Worm (Caenorhabditis elegans) whole organism, L2 larva: ENCODE measurements around the gene dct-11.
A peak's percentile ranks its signal among the peaks of the same experiment; 100 is the strongest.

Experiments
- C34F6.9 ChIP-seq: fragments of 150-350 bp; optimal IDR thresholded peaks from 2 replicates; lab custom pipeline; 2014; ENCODE audit warnings: missing biosample characterization, missing genetic modification characterization
- F13H6.1 ChIP-seq: sonication (generic microtip); optimal IDR thresholded peaks from 2 replicates; lab custom pipeline; 2016; ENCODE audit warnings: missing genetic modification characterization, missing compliant biosample characterization
- R02D3.7 ChIP-seq: fragments of 150-350 bp; optimal IDR thresholded peaks from 2 replicates; lab custom pipeline; 2014; ENCODE audit warnings: missing biosample characterization, missing genetic modification characterization
- Y55F3AM.14 ChIP-seq: fragments of 200-800 bp; sonication (Bioruptor generic); optimal IDR thresholded peaks from 2 replicates; lab custom pipeline; 2018; ENCODE audit warnings: mild to moderate bottlenecking, missing genetic modification characterization, missing compliant biosample characterization
- alr-1 ChIP-seq: fragments of 150-350 bp; optimal IDR thresholded peaks from 2 replicates; lab custom pipeline; 2014; ENCODE audit warnings: missing biosample characterization, missing genetic modification characterization
- aly-2 ChIP-seq: fragments of 150-350 bp; optimal IDR thresholded peaks from 2 replicates; lab custom pipeline; 2014; ENCODE audit warnings: missing biosample characterization, missing genetic modification characterization
- ama-1 ChIP-seq: fragments of 150-350 bp; optimal IDR thresholded peaks from 2 replicates; lab custom pipeline; 2018; ENCODE audit warnings: inconsistent platforms
- blmp-1 ChIP-seq: sonication (generic microtip); optimal IDR thresholded peaks from 2 replicates; lab custom pipeline; 2017; ENCODE audit warnings: missing genetic modification characterization, mild to moderate bottlenecking, missing compliant biosample characterization, antibody characterized with exemption, moderate library complexity; ENCODE audit not compliant: insufficient read depth
- ceh-16 ChIP-seq: fragments of 150-350 bp; optimal IDR thresholded peaks from 2 replicates; lab custom pipeline; 2014; ENCODE audit warnings: missing biosample characterization, missing genetic modification characterization
- crh-2 ChIP-seq: sonication (generic microtip); optimal IDR thresholded peaks from 2 replicates; lab custom pipeline; 2017; ENCODE audit warnings: missing biosample characterization, missing genetic modification characterization
- dmd-4 ChIP-seq: sonication (generic microtip); optimal IDR thresholded peaks from 2 replicates; lab custom pipeline; 2017; ENCODE audit warnings: missing biosample characterization, missing genetic modification characterization
- egl-27 ChIP-seq: sonication (generic microtip); optimal IDR thresholded peaks from 3 replicates; lab custom pipeline; 2017; ENCODE audit warnings: missing biosample characterization, missing genetic modification reagents, missing genetic modification characterization
- elt-3 ChIP-seq: sonication (generic microtip); optimal IDR thresholded peaks from 2 replicates; lab custom pipeline; 2017; ENCODE audit warnings: missing biosample characterization, missing genetic modification characterization
- fos-1 ChIP-seq: fragments of 150-350 bp; optimal IDR thresholded peaks from 2 replicates; lab custom pipeline; 2014; ENCODE audit warnings: missing biosample characterization, missing genetic modification characterization
- gmeb-1 ChIP-seq: fragments of 150-350 bp; optimal IDR thresholded peaks from 2 replicates; lab custom pipeline; 2014; ENCODE audit warnings: missing biosample characterization, missing genetic modification characterization
- lin-11 ChIP-seq: fragments of 150-350 bp; sonication (generic microtip); optimal IDR thresholded peaks from 2 replicates; lab custom pipeline; 2014; ENCODE audit warnings: missing biosample characterization, missing genetic modification characterization, inconsistent platforms, mixed read lengths
- lin-13 ChIP-seq: fragments of 150-350 bp; optimal IDR thresholded peaks from 2 replicates; lab custom pipeline; 2014; ENCODE audit warnings: missing biosample characterization, missing genetic modification reagents, missing genetic modification characterization
- lsy-2 ChIP-seq, 2 experiments: fragments of 150-350 bp in 1 of 2; sonication (generic microtip) in 1 of 2; optimal IDR thresholded peaks; 2 replicates each; lab custom pipeline; 2014 to 2017; ENCODE audit warnings: missing biosample characterization in 2 of 2, missing genetic modification characterization in 2 of 2
- mab-5 ChIP-seq: fragments of 150-350 bp; optimal IDR thresholded peaks from 2 replicates; lab custom pipeline; 2014; ENCODE audit warnings: missing biosample characterization, missing genetic modification characterization
- mbf-1 ChIP-seq: sonication (generic microtip); optimal IDR thresholded peaks from 2 replicates; lab custom pipeline; 2017; ENCODE audit warnings: missing biosample characterization, missing genetic modification characterization
- mdl-1 ChIP-seq, 2 experiments: fragments of 150-350 bp in 1 of 2; sonication (generic microtip) in 1 of 2; optimal IDR thresholded peaks; 2 replicates each; lab custom pipeline; 2017; ENCODE audit warnings: missing biosample characterization in 2 of 2, missing genetic modification characterization in 2 of 2
- nhr-10 ChIP-seq: sonication (generic microtip); optimal IDR thresholded peaks from 2 replicates; lab custom pipeline; 2017; ENCODE audit warnings: missing biosample characterization, missing genetic modification characterization
- nhr-11 ChIP-seq: fragments of 150-350 bp; optimal IDR thresholded peaks from 2 replicates; lab custom pipeline; 2014; ENCODE audit warnings: missing biosample characterization, missing genetic modification characterization
- nhr-12 ChIP-seq: fragments of 150-350 bp; optimal IDR thresholded peaks from 2 replicates; lab custom pipeline; 2014; ENCODE audit warnings: missing biosample characterization, missing genetic modification characterization
- nhr-129 ChIP-seq: fragments of 150-350 bp; optimal IDR thresholded peaks from 2 replicates; lab custom pipeline; 2014; ENCODE audit warnings: missing biosample characterization, missing genetic modification characterization
- nhr-23 ChIP-seq: fragments of 150-350 bp; optimal IDR thresholded peaks from 2 replicates; lab custom pipeline; 2014; ENCODE audit warnings: missing biosample characterization, missing genetic modification reagents, missing genetic modification characterization
- nhr-25 ChIP-seq: fragments of 150-350 bp; sonication (generic microtip); optimal IDR thresholded peaks from 3 replicates; lab custom pipeline; 2014; ENCODE audit warnings: missing biosample characterization, missing genetic modification characterization
- nhr-6 ChIP-seq: fragments of 150-350 bp; optimal IDR thresholded peaks from 2 replicates; lab custom pipeline; 2014; ENCODE audit warnings: missing biosample characterization, missing genetic modification characterization
- nhr-77 ChIP-seq: fragments of 150-350 bp; optimal IDR thresholded peaks from 2 replicates; lab custom pipeline; 2014; ENCODE audit warnings: missing biosample characterization, missing genetic modification characterization
- peb-1 ChIP-seq: fragments of 150-350 bp; optimal IDR thresholded peaks from 2 replicates; lab custom pipeline; 2014; ENCODE audit warnings: missing biosample characterization, missing genetic modification characterization
- sem-4 ChIP-seq: fragments of 150-350 bp; optimal IDR thresholded peaks from 2 replicates; lab custom pipeline; 2014; ENCODE audit warnings: missing biosample characterization, missing genetic modification reagents, missing genetic modification characterization
- skn-1 ChIP-seq: sonication (generic microtip); optimal IDR thresholded peaks from 2 replicates; lab custom pipeline; 2017; ENCODE audit warnings: missing biosample characterization, missing genetic modification characterization
- sma-3 ChIP-seq: sonication (generic microtip); optimal IDR thresholded peaks from 2 replicates; lab custom pipeline; 2016; ENCODE audit warnings: missing genetic modification reagents, missing genetic modification characterization, missing compliant biosample characterization
- sma-9 ChIP-seq, 2 experiments: fragments of 150-350 bp in 1 of 2; sonication (generic microtip) in 1 of 2; optimal IDR thresholded peaks; 2 replicates each; lab custom pipeline; 2014 to 2016; ENCODE audit warnings: missing genetic modification characterization in 2 of 2, mild to moderate bottlenecking in 1 of 2, missing biosample characterization in 1 of 2, missing compliant biosample characterization in 1 of 2, missing genetic modification reagents in 1 of 2, moderate library complexity in 1 of 2
- snpc-4 ChIP-seq: fragments of 150-350 bp; optimal IDR thresholded peaks from 2 replicates; lab custom pipeline; 2014; ENCODE audit warnings: missing biosample characterization, missing genetic modification characterization
- unc-55 ChIP-seq: fragments of 150-350 bp; sonication (generic microtip); optimal IDR thresholded peaks from 3 replicates; lab custom pipeline; 2014; ENCODE audit warnings: missing biosample characterization, missing genetic modification reagents, missing genetic modification characterization
- unc-62 ChIP-seq: fragments of 150-350 bp; optimal IDR thresholded peaks from 2 replicates; lab custom pipeline; 2014; ENCODE audit warnings: missing biosample characterization, missing genetic modification reagents, missing genetic modification characterization
- zag-1 ChIP-seq: fragments of 150-350 bp; optimal IDR thresholded peaks from 2 replicates; lab custom pipeline; 2014; ENCODE audit warnings: missing biosample characterization, missing genetic modification characterization
- ztf-1 ChIP-seq: fragments of 200-800 bp; sonication (Bioruptor generic); conservative IDR thresholded peaks from 2 replicates; pipeline ENCODE4 v1.3.6; 2022; ENCODE audit warnings: missing genetic modification characterization, missing compliant biosample characterization
- ztf-11 ChIP-seq: sonication (generic microtip); optimal IDR thresholded peaks from 2 replicates; lab custom pipeline; 2017; ENCODE audit warnings: missing biosample characterization, missing genetic modification characterization

Gene dct-11

DNA sequence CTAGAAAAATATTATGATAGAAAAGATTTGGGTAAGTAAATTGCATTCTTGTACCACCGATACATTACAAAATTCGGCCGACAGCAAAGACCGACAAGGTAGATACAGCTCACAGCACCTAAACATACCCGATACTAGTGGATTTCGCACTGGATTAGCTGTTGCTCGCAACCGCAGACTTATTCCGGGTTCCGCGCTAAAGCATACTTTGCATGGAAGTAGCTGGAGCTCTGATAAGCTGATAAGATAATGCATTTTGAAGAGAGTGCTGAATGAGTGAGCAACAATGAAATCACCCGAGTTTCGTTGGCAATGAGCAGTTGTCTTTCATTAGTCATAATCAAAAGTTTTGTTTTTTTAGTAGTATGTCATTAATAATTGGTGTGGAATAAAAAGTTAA is 10.9 kb upstream of the dct-11 start:
- TF ChIP-seq lin-13 (GFP tag; lab: Kevin White, UChicago): no peak
- TF ChIP-seq sma-9 (GFP tag; optimal IDR thresholded peaks at IDR 0.05; lab: Kevin White, UChicago): no peak
- TF ChIP-seq sma-9 (tag; optimal IDR thresholded peaks at IDR 0.05; lab: Kevin White, UChicago): no peak
- no peak for TF ChIP-seq ceh-16 (tag; lab: Kevin White, UChicago)
- no peak for TF ChIP-seq nhr-23
- no peak for TF ChIP-seq mbf-1 (tag; lab: Kevin White, UChicago)
- peak; percentile 80 for TF ChIP-seq snpc-4 (tag; lab: Kevin White, UChicago)
- TF ChIP-seq F13H6.1 (tag; lab: Kevin White, UChicago): no peak
- no peak for TF ChIP-seq fos-1 (tag; lab: Kevin White, UChicago)

DNA sequence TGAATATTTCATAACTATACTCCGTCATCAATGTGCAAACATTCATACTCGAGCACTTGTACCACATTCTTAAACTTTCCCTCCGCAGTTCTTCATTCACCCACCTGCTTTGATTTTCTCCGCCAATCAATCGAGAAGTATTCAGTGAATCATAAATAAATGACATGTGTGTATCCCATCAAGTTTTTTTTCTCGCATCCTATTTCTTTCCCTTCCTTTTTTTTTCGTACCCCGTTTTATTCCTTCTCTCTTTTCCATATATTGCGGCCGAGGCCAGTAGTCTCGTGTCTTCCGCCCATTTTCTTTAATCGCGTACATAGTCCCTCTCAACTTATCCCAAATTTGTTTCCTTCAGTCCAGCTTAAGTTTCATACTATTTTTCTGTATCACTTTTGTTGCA is 9.1 kb upstream of the dct-11 start, which contains the start of gene atat-2:
Gene atat-2, plus strand, starts transcription at position 398 of the 400 bp plus-strand sequence.
- TF ChIP-seq nhr-129 (tag; lab: Kevin White, UChicago) (peak; percentile 22), sma-9 (GFP tag; optimal IDR thresholded peaks at IDR 0.05; lab: Kevin White, UChicago) (peak; percentile 18), sma-9 (tag; optimal IDR thresholded peaks at IDR 0.05; lab: Kevin White, UChicago) (no peak), gmeb-1 (no peak), blmp-1 (tag; lab: Kevin White, UChicago) (peak; percentile 29)
- TF ChIP-seq, all 48 proteins: peak for 3

DNA sequence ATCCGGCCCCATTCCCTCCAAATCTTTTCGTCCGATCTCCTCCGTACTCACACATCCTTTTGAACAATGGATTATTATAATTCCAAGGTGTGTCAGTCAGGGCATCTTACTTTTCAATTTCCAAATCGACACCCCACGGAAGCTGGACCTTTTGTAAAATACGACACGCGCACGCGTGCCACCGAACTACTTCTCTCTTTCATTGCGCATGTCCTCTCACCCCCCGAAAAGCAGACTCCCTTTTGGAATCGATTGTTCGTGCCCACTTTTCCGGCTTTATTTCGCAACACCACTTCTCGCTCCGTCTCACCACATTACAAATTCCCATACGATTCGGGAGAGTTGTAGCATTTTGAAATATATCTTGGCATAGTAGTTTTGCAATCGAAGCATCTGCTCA is 7.7 kb upstream of the dct-11 start:
- TF ChIP-seq nhr-25 (no peak), sma-9 (GFP tag; optimal IDR thresholded peaks at IDR 0.05; lab: Kevin White, UChicago) (peak; percentile 23), sma-9 (tag; optimal IDR thresholded peaks at IDR 0.05; lab: Kevin White, UChicago) (no peak), mdl-1 (tag; optimal IDR thresholded peaks at IDR 0.05; lab: Kevin White, UChicago) (peak in 1 of 2 experiments; percentile 14), zag-1 (tag; lab: Kevin White, UChicago) (peak; percentile 1), nhr-12 (tag; lab: Kevin White, UChicago) (no peak), sem-4 (tag; lab: Kevin White, UChicago) (peak; percentile 20), unc-55 (GFP tag; lab: Kevin White, UChicago) (peak; percentile 84), F13H6.1 (tag; lab: Kevin White, UChicago) (no peak), snpc-4 (tag; lab: Kevin White, UChicago) (peak; percentile 1), blmp-1 (tag; lab: Kevin White, UChicago) (no peak), nhr-129 (tag; lab: Kevin White, UChicago) (peak; percentile 23), C34F6.9 (tag; lab: Kevin White, UChicago) (peak; percentile 61), lsy-2 (tag; optimal IDR thresholded peaks at IDR 0.05; lab: Kevin White, UChicago) (peak; percentile 30 to 56), nhr-23 (no peak)

DNA sequence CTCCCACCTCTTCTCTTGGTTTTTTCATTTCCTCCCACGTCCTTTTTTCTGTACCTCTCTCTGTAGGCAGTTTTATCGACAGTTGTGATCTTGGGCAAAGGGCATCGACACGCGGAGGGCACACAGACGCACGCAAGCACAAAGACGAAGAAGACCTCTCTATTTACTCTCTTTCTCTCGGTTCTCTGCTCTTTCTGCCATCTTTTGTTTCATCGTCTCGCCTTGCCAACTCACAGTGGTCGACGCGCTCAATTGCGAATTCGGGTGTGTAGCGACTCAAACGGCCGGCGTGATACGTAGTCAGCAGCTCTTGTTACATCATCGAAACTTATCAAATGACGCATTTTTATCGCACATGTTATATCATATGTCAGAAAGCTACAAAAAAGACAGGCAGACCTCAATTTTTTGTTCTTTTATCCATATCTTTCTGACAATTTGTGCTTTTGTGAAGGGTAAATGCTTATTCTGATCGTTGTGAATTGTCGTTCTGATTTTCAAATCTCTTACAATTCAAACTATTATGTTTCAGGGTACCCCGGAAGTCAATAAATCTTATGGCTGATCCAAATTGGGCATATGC is 1.6 kb upstream of the dct-11 start, which contains the start of gene puf-9:
Gene puf-9, plus strand, starts transcription at position 533 of the 583 bp plus-strand sequence.
- TF ChIP-seq ztf-11 (tag; lab: Kevin White, UChicago) (peak; percentile 83), R02D3.7 (tag; lab: Kevin White, UChicago) (peak; percentile 70), lin-13 (GFP tag; lab: Kevin White, UChicago) (peak; percentile 99), blmp-1 (tag; lab: Kevin White, UChicago) (peak; percentile 95), crh-2 (peak; percentile 100), nhr-23 (no peak), gmeb-1 (peak; percentile 96), nhr-77 (tag; lab: Kevin White, UChicago) (peak; percentile 86), snpc-4 (tag; lab: Kevin White, UChicago) (peak; percentile 92), nhr-6 (peak; percentile 98), mab-5 (tag; lab: Kevin White, UChicago) (peak; percentile 97), ceh-16 (tag; lab: Kevin White, UChicago) (peak; percentile 95), nhr-12 (tag; lab: Kevin White, UChicago) (peak; percentile 82), unc-62 (GFP tag; lab: Kevin White, UChicago) (peak; percentile 95), nhr-25 (peak; percentile 99), nhr-129 (tag; lab: Kevin White, UChicago) (peak; percentile 100), alr-1 (peak; percentile 91), unc-55 (GFP tag; lab: Kevin White, UChicago) (peak; percentile 99), sma-3 (GFP tag; lab: Kevin White, UChicago) (peak; percentile 100), lin-11 (tag; lab: Kevin White, UChicago) (peak; percentile 99), elt-3 (tag; lab: Kevin White, UChicago) (no peak), ztf-1 (GFP tag; lab: Robert Waterston, UW) (no peak), peb-1 (tag; lab: Kevin White, UChicago) (peak; percentile 93), zag-1 (tag; lab: Kevin White, UChicago) (peak; percentile 97), ama-1 (lab: Kevin White, UChicago) (peak; percentile 61), aly-2 (tag; lab: Kevin White, UChicago) (no peak), mdl-1 (tag; optimal IDR thresholded peaks at IDR 0.05; lab: Kevin White, UChicago) (peak; percentile 88 to 98), egl-27 (peak; percentile 99), fos-1 (tag; lab: Kevin White, UChicago) (peak; percentile 100), sma-9 (GFP tag; optimal IDR thresholded peaks at IDR 0.05; lab: Kevin White, UChicago) (peak; percentile 100), sma-9 (tag; optimal IDR thresholded peaks at IDR 0.05; lab: Kevin White, UChicago) (peak; percentile 78), lsy-2 (tag; optimal IDR thresholded peaks at IDR 0.05; lab: Kevin White, UChicago) (peak; percentile 90 to 97), F13H6.1 (tag; lab: Kevin White, UChicago) (peak; percentile 99), skn-1 (tag; lab: Kevin White, UChicago) (peak; percentile 74), Y55F3AM.14 (GFP tag; lab: Kevin White, UChicago) (peak; percentile 98), mbf-1 (tag; lab: Kevin White, UChicago) (no peak), dmd-4 (tag; lab: Kevin White, UChicago) (peak; percentile 62), C34F6.9 (tag; lab: Kevin White, UChicago) (peak; percentile 99), nhr-10 (tag; lab: Kevin White, UChicago) (peak; percentile 87), nhr-11 (tag; lab: Kevin White, UChicago) (peak; percentile 82)
